Worm (Caenorhabditis elegans) whole organism, L4 larva: ENCODE data around the gene ckk-1.

Source experiments
- D1046.2 ChIP-seq: fragments of 200-800 bp; sonication (Bioruptor generic); IDR thresholded peaks from 2 replicates; pipeline ENCODE4 v1.3.6; 2022; ENCODE audit warnings: missing genetic modification characterization, missing compliant biosample characterization
- F37D6.2 ChIP-seq: sonication (generic microtip); optimal IDR thresholded peaks from 2 replicates; lab custom pipeline; 2016; ENCODE audit warnings: mild to moderate bottlenecking, missing genetic modification characterization, missing compliant biosample characterization
- F44E2.7 ChIP-seq: fragments of 200-800 bp; sonication (Bioruptor generic); IDR thresholded peaks from 2 replicates; pipeline ENCODE4 v2.1.2; 2022; ENCODE audit warnings: missing genetic modification characterization, missing compliant biosample characterization
- F49E8.2 ChIP-seq: sonication (generic microtip); optimal IDR thresholded peaks from 2 replicates; lab custom pipeline; 2016; ENCODE audit warnings: missing compliant biosample characterization, mild to moderate bottlenecking, missing genetic modification characterization, borderline replicate concordance
- R02D3.7 ChIP-seq: fragments of 150-350 bp; sonication (generic microtip); optimal IDR thresholded peaks from 3 replicates; lab custom pipeline; 2014; ENCODE audit warnings: missing biosample characterization, missing genetic modification characterization
- T26A8.4 ChIP-seq: fragments of 200-800 bp; sonication (Bioruptor generic); IDR thresholded peaks from 2 replicates; pipeline ENCODE4 v1.3.6; 2022; ENCODE audit warnings: missing genetic modification characterization, missing compliant biosample characterization
- Y105C5A.15 ChIP-seq: fragments of 200-800 bp; sonication (Bioruptor generic); IDR thresholded peaks from 2 replicates; pipeline ENCODE4 v1.3.6; 2022; ENCODE audit warnings: missing genetic modification characterization, missing compliant biosample characterization
- Y5F2A.4 ChIP-seq: fragments of 200-800 bp; sonication (Bioruptor generic); optimal IDR thresholded peaks from 2 replicates; lab custom pipeline; 2018; ENCODE audit warnings: mild to moderate bottlenecking, missing genetic modification characterization, missing compliant biosample characterization
- Y75B8A.6 ChIP-seq: fragments of 200-800 bp; sonication (Bioruptor generic); IDR thresholded peaks from 2 replicates; pipeline ENCODE4 v1.3.6; 2022; ENCODE audit warnings: missing genetic modification reagents, missing genetic modification characterization, missing compliant biosample characterization
- arid-1 ChIP-seq: fragments of 200-800 bp; sonication (Bioruptor generic); conservative IDR thresholded peaks from 2 replicates; pipeline ENCODE4 v1.3.6; 2022; ENCODE audit warnings: missing genetic modification reagents, missing genetic modification characterization, missing compliant biosample characterization
- ceh-28 ChIP-seq: fragments of 150-350 bp; optimal IDR thresholded peaks from 2 replicates; lab custom pipeline; 2014; ENCODE audit warnings: missing biosample characterization, missing genetic modification reagents, missing genetic modification characterization
- ceh-44 ChIP-seq: fragments of 200-800 bp; sonication (Bioruptor generic); IDR thresholded peaks from 2 replicates; pipeline ENCODE4 v1.3.6; 2022; ENCODE audit warnings: missing genetic modification reagents, missing genetic modification characterization, missing compliant biosample characterization
- ceh-62 ChIP-seq: sonication (generic microtip); optimal IDR thresholded peaks from 2 replicates; lab custom pipeline; 2017; ENCODE audit warnings: missing biosample characterization, missing genetic modification characterization
- daf-12 ChIP-seq: fragments of 150-350 bp; optimal IDR thresholded peaks from 2 replicates; lab custom pipeline; 2014; ENCODE audit warnings: missing biosample characterization, missing genetic modification reagents, missing genetic modification characterization
- dmd-6 ChIP-seq: fragments of 200-800 bp; sonication (Bioruptor generic); IDR thresholded peaks from 2 replicates; pipeline ENCODE4 v1.3.6; 2022; ENCODE audit warnings: missing genetic modification reagents, missing genetic modification characterization, missing compliant biosample characterization
- dmd-8 ChIP-seq: fragments of 200-800 bp; sonication (Bioruptor generic); IDR thresholded peaks from 2 replicates; pipeline ENCODE4 v1.3.6; 2022; ENCODE audit warnings: missing genetic modification characterization, missing compliant biosample characterization
- dmd-9 ChIP-seq: fragments of 200-800 bp; sonication (Bioruptor generic); IDR thresholded peaks from 2 replicates; pipeline ENCODE4 v1.3.6; 2022; ENCODE audit warnings: missing genetic modification reagents, missing genetic modification characterization, missing compliant biosample characterization
- duxl-1 ChIP-seq: sonication (generic microtip); optimal IDR thresholded peaks from 2 replicates; lab custom pipeline; 2016; ENCODE audit warnings: mild to moderate bottlenecking, missing genetic modification characterization, moderate library complexity, missing compliant biosample characterization; ENCODE audit not compliant: poor library complexity
- dve-1 ChIP-seq: sonication (generic microtip); optimal IDR thresholded peaks from 2 replicates; lab custom pipeline; 2017; ENCODE audit warnings: antibody characterized with exemption, mild to moderate bottlenecking, missing genetic modification characterization, missing compliant biosample characterization; ENCODE audit not compliant: insufficient read depth
- egl-43 ChIP-seq: fragments of 200-800 bp; sonication (Bioruptor generic); IDR thresholded peaks from 2 replicates; pipeline ENCODE4 v1.3.6; 2022; ENCODE audit warnings: missing genetic modification reagents, missing genetic modification characterization, missing compliant biosample characterization
- fos-1 ChIP-seq: fragments of 150-350 bp; optimal IDR thresholded peaks from 2 replicates; lab custom pipeline; 2014; ENCODE audit warnings: missing biosample characterization, missing genetic modification characterization
- gei-8 ChIP-seq: fragments of 200-800 bp; sonication (Bioruptor generic); optimal IDR thresholded peaks from 2 replicates; lab custom pipeline; 2018; ENCODE audit warnings: mild to moderate bottlenecking, missing genetic modification characterization, missing compliant biosample characterization
- lin-1 ChIP-seq: fragments of 200-800 bp; sonication (Bioruptor generic); IDR thresholded peaks from 2 replicates; pipeline ENCODE4 v1.3.6; 2022; ENCODE audit warnings: missing genetic modification reagents, missing genetic modification characterization, missing compliant biosample characterization
- lin-13 ChIP-seq: fragments of 150-350 bp; optimal IDR thresholded peaks from 2 replicates; lab custom pipeline; 2014; ENCODE audit warnings: missing biosample characterization, missing genetic modification reagents, missing genetic modification characterization
- lin-39 ChIP-seq: fragments of 150-350 bp; optimal IDR thresholded peaks from 2 replicates; lab custom pipeline; 2014; ENCODE audit warnings: missing biosample characterization, missing genetic modification reagents, missing genetic modification characterization
- lir-3 ChIP-seq: sonication (generic microtip); optimal IDR thresholded peaks from 2 replicates; lab custom pipeline; 2016; ENCODE audit warnings: mild to moderate bottlenecking, missing genetic modification characterization, missing compliant biosample characterization
- lsy-2 ChIP-seq, 2 experiments: fragments of 150-350 bp in 1 of 2; sonication (generic microtip) in 1 of 2; optimal IDR thresholded peaks; 2 replicates each; lab custom pipeline; 2014 to 2017; ENCODE audit warnings: missing biosample characterization in 2 of 2, missing genetic modification characterization in 2 of 2
- madf-9 ChIP-seq: fragments of 200-800 bp; sonication (Bioruptor generic); conservative IDR thresholded peaks from 2 replicates; pipeline ENCODE4 v1.3.6; 2022; ENCODE audit warnings: missing genetic modification reagents, missing genetic modification characterization, missing compliant biosample characterization
- mep-1 ChIP-seq: fragments of 150-350 bp; sonication (generic microtip); optimal IDR thresholded peaks from 3 replicates; lab custom pipeline; 2014; ENCODE audit warnings: missing biosample characterization, missing genetic modification characterization
- mxl-2 ChIP-seq: fragments of 200-800 bp; sonication (Bioruptor generic); conservative IDR thresholded peaks from 2 replicates; pipeline ENCODE4 v1.3.6; 2022; ENCODE audit warnings: missing genetic modification reagents, missing genetic modification characterization, missing compliant biosample characterization
- nhr-10 ChIP-seq: fragments of 150-350 bp; optimal IDR thresholded peaks from 2 replicates; lab custom pipeline; 2014; ENCODE audit warnings: missing biosample characterization, missing genetic modification characterization
- nhr-102 ChIP-seq: sonication (generic microtip); optimal IDR thresholded peaks from 2 replicates; lab custom pipeline; 2016; ENCODE audit warnings: mild to moderate bottlenecking, missing genetic modification characterization, moderate library complexity, missing compliant biosample characterization
- nhr-11 ChIP-seq: fragments of 150-350 bp; optimal IDR thresholded peaks from 2 replicates; lab custom pipeline; 2014; ENCODE audit warnings: missing biosample characterization, missing genetic modification characterization
- nhr-111 ChIP-seq: fragments of 200-800 bp; sonication (Bioruptor generic); optimal IDR thresholded peaks from 2 replicates; lab custom pipeline; 2018; ENCODE audit warnings: mild to moderate bottlenecking, missing genetic modification characterization, missing compliant biosample characterization
- nhr-25 ChIP-seq: sonication (generic microtip); optimal IDR thresholded peaks from 2 replicates; lab custom pipeline; 2017; ENCODE audit warnings: missing genetic modification characterization, mild to moderate bottlenecking, missing compliant biosample characterization, antibody characterized with exemption, moderate library complexity, borderline replicate concordance; ENCODE audit not compliant: insufficient read depth
- nhr-76 ChIP-seq: fragments of 150-350 bp; optimal IDR thresholded peaks from 2 replicates; lab custom pipeline; 2014; ENCODE audit warnings: missing biosample characterization, missing genetic modification characterization
- pha-4 ChIP-seq, 2 experiments: fragments of 150-350 bp in 1 of 2; fragments of 200-800 bp in 1 of 2; sonication (Bioruptor generic) in 1 of 2; IDR thresholded peaks in 1 of 2; optimal IDR thresholded peaks in 1 of 2; 2 replicates each; pipeline versions ENCODE4 v1.3.6 to Lab custom; 2014 to 2022; ENCODE audit warnings: missing genetic modification characterization in 2 of 2, missing genetic modification reagents in 2 of 2, missing biosample characterization in 1 of 2, missing compliant biosample characterization in 1 of 2
- php-3 ChIP-seq: fragments of 200-800 bp; sonication (Bioruptor generic); IDR thresholded peaks from 2 replicates; pipeline ENCODE4 v1.3.6; 2022; ENCODE audit warnings: missing genetic modification reagents, missing genetic modification characterization, missing compliant biosample characterization
- rbr-2 ChIP-seq: sonication (generic microtip); optimal IDR thresholded peaks from 2 replicates; lab custom pipeline; 2016; ENCODE audit warnings: missing genotype, missing genetic modification characterization, missing compliant biosample characterization
- saeg-2 ChIP-seq: fragments of 200-800 bp; sonication (Bioruptor generic); IDR thresholded peaks from 2 replicates; pipeline ENCODE4 v1.3.6; 2022; ENCODE audit warnings: missing genetic modification reagents, missing genetic modification characterization, missing compliant biosample characterization
- set-16 ChIP-seq: fragments of 200-800 bp; sonication (Bioruptor generic); IDR thresholded peaks from 2 replicates; pipeline ENCODE4 v1.3.6; 2022; ENCODE audit warnings: missing genetic modification reagents, missing genetic modification characterization, missing compliant biosample characterization
- snpc-1.2 ChIP-seq: fragments of 200-800 bp; sonication (Bioruptor generic); IDR thresholded peaks from 2 replicates; pipeline ENCODE4 v1.3.6; 2022; ENCODE audit warnings: missing genetic modification reagents, missing genetic modification characterization, missing compliant biosample characterization
- snpc-4 ChIP-seq: fragments of 150-350 bp; optimal IDR thresholded peaks from 2 replicates; lab custom pipeline; 2014; ENCODE audit warnings: missing biosample characterization, missing genetic modification characterization
- unc-130 ChIP-seq: sonication (generic microtip); optimal IDR thresholded peaks from 2 replicates; lab custom pipeline; 2016; ENCODE audit warnings: missing genetic modification reagents, missing genetic modification characterization, missing compliant biosample characterization
- unc-39 ChIP-seq: sonication (generic microtip); optimal IDR thresholded peaks from 2 replicates; lab custom pipeline; 2017; ENCODE audit warnings: missing biosample characterization, missing genetic modification characterization
- vab-7 ChIP-seq: fragments of 200-800 bp; sonication (Bioruptor generic); IDR thresholded peaks from 2 replicates; pipeline ENCODE4 v1.3.6; 2022; ENCODE audit warnings: missing genetic modification reagents, missing genetic modification characterization, missing compliant biosample characterization
- zfp-2 ChIP-seq: sonication (generic microtip); optimal IDR thresholded peaks from 2 replicates; lab custom pipeline; 2016; ENCODE audit warnings: mild to moderate bottlenecking, missing genetic modification characterization, missing compliant biosample characterization
- zfp-3 ChIP-seq: fragments of 200-800 bp; sonication (Bioruptor generic); conservative IDR thresholded peaks from 2 replicates; pipeline ENCODE4 v1.3.6; 2022; ENCODE audit warnings: missing genetic modification reagents, missing genetic modification characterization, missing compliant biosample characterization
- zip-11 ChIP-seq: fragments of 200-800 bp; sonication (Bioruptor generic); IDR thresholded peaks from 2 replicates; pipeline ENCODE4 v1.3.6; 2022; ENCODE audit warnings: missing genetic modification characterization, missing compliant biosample characterization
- zip-2 ChIP-seq: fragments of 150-350 bp; optimal IDR thresholded peaks from 2 replicates; lab custom pipeline; 2014; ENCODE audit warnings: missing biosample characterization, missing genetic modification characterization
- ztf-7 ChIP-seq: fragments of 150-350 bp; optimal IDR thresholded peaks from 2 replicates; lab custom pipeline; 2014; ENCODE audit warnings: missing biosample characterization, missing genetic modification characterization

The ckk-1 gene

ce11 chrIII:5621236-5621635 is 14.0 kb upstream of the ckk-1 start (continued):
- TF ChIP-seq D1046.2 (GFP tag; lab: Robert Waterston, UW): no peak
- no peak for TF ChIP-seq dmd-9 (GFP tag; lab: Robert Waterston, UW)
- no peak for TF ChIP-seq zfp-2 (tag; lab: Kevin White, UChicago)
- TF ChIP-seq lir-3 (tag; lab: Kevin White, UChicago): no peak
- TF ChIP-seq saeg-2 (GFP tag; lab: Robert Waterston, UW): no peak
- peak; percentile 9 for TF ChIP-seq zip-2 (tag; lab: Kevin White, UChicago)
- 0 out of 2 replicates have a peak, but pooled peaks have one; percentile 69 for TF ChIP-seq egl-43
- TF ChIP-seq lin-13 (GFP tag; lab: Kevin White, UChicago): peak; percentile 11
- no peak for TF ChIP-seq ceh-28 (tag; lab: Kevin White, UChicago)
- TF ChIP-seq unc-130 (GFP tag; lab: Kevin White, UChicago): no peak
- TF ChIP-seq nhr-10 (tag; lab: Kevin White, UChicago): no peak
- peak; percentile 52 to 76 for TF ChIP-seq lsy-2 (tag; optimal IDR thresholded peaks at IDR 0.05; lab: Kevin White, UChicago)
- TF ChIP-seq fos-1: no peak
- TF ChIP-seq mep-1 (tag; lab: Kevin White, UChicago): peak; percentile 87
- no peak for TF ChIP-seq ztf-7 (tag; lab: Kevin White, UChicago)
- no peak for TF ChIP-seq daf-12 (tag; lab: Kevin White, UChicago)
- TF ChIP-seq Y105C5A.15: no peak
- no peak for TF ChIP-seq T26A8.4
- TF ChIP-seq nhr-25 (tag; lab: Kevin White, UChicago): no peak
- peak; percentile 29 for TF ChIP-seq duxl-1 (tag; lab: Kevin White, UChicago)
- TF ChIP-seq lin-39 (tag; lab: Kevin White, UChicago): no peak
- no peak for TF ChIP-seq unc-39 (tag; lab: Kevin White, UChicago)
- no peak for TF ChIP-seq lin-1
- no peak for TF ChIP-seq madf-9 (GFP tag; lab: Robert Waterston, UW)
- peak; percentile 84 for TF ChIP-seq nhr-11
- no peak for TF ChIP-seq snpc-4 (tag; lab: Kevin White, UChicago)
- no peak for TF ChIP-seq pha-4 (GFP tag; IDR thresholded peaks at IDR 0.05; lab: Robert Waterston, UW)
- no peak for TF ChIP-seq pha-4 (tag; optimal IDR thresholded peaks at IDR 0.05; lab: Kevin White, UChicago)
- TF ChIP-seq ceh-44 (GFP tag; lab: Robert Waterston, UW): no peak
- no peak for TF ChIP-seq snpc-1.2
- no peak for TF ChIP-seq zfp-3
- TF ChIP-seq gei-8 (GFP tag; lab: Kevin White, UChicago): no peak
- TF ChIP-seq F37D6.2: peak; percentile 29
- no peak for TF ChIP-seq R02D3.7
- no peak for TF ChIP-seq dmd-8 (GFP tag; lab: Robert Waterston, UW)
- no peak for TF ChIP-seq ceh-62 (tag; lab: Kevin White, UChicago)
- no peak for TF ChIP-seq nhr-76 (tag; lab: Kevin White, UChicago)
- TF ChIP-seq nhr-102 (tag; lab: Kevin White, UChicago): peak; percentile 18
- TF ChIP-seq rbr-2: peak; percentile 78
- TF ChIP-seq set-16: peak; percentile 35; the same call in 1 of the 2 replicates
- no peak for TF ChIP-seq nhr-111
- TF ChIP-seq F44E2.7 (GFP tag; lab: Robert Waterston, UW): no peak
- TF ChIP-seq mxl-2: no peak
- TF ChIP-seq vab-7: no peak
- TF ChIP-seq php-3: no peak
- TF ChIP-seq Y5F2A.4 (GFP tag; lab: Kevin White, UChicago): no peak
- no peak; the same call in 1 of the 2 replicates for TF ChIP-seq arid-1 (GFP tag; lab: Robert Waterston, UW)
- TF ChIP-seq zip-11 (GFP tag; lab: Robert Waterston, UW): no peak
- no peak for TF ChIP-seq Y75B8A.6 (GFP tag; lab: Robert Waterston, UW)
- TF ChIP-seq dmd-6 (GFP tag; lab: Robert Waterston, UW): peak; percentile 62; the same call in 1 of the 2 replicates
- no peak for TF ChIP-seq F49E8.2 (tag; lab: Kevin White, UChicago)
- TF ChIP-seq dve-1 (tag; lab: Kevin White, UChicago): peak; percentile 47
